Worm (Caenorhabditis elegans) whole organism, L2 larva: ENCODE data around the gene hsp-6.

Experiments used
- C34F6.9 ChIP-seq: fragments of 150-350 bp; optimal IDR thresholded peaks from 2 replicates; lab custom pipeline; 2014; ENCODE audit warnings: missing biosample characterization, missing genetic modification characterization
- F13H6.1 ChIP-seq: sonication (generic microtip); optimal IDR thresholded peaks from 2 replicates; lab custom pipeline; 2016; ENCODE audit warnings: missing genetic modification characterization, missing compliant biosample characterization
- R02D3.7 ChIP-seq: fragments of 150-350 bp; optimal IDR thresholded peaks from 2 replicates; lab custom pipeline; 2014; ENCODE audit warnings: missing biosample characterization, missing genetic modification characterization
- Y55F3AM.14 ChIP-seq: fragments of 200-800 bp; sonication (Bioruptor generic); optimal IDR thresholded peaks from 2 replicates; lab custom pipeline; 2018; ENCODE audit warnings: mild to moderate bottlenecking, missing genetic modification characterization, missing compliant biosample characterization
- ZK546.5 ChIP-seq: sonication (generic microtip); optimal IDR thresholded peaks from 2 replicates; lab custom pipeline; 2017; ENCODE audit warnings: missing biosample characterization, missing genetic modification characterization
- ama-1 ChIP-seq: fragments of 150-350 bp; optimal IDR thresholded peaks from 2 replicates; lab custom pipeline; 2018; ENCODE audit warnings: inconsistent platforms
- blmp-1 ChIP-seq: sonication (generic microtip); optimal IDR thresholded peaks from 2 replicates; lab custom pipeline; 2017; ENCODE audit warnings: missing genetic modification characterization, mild to moderate bottlenecking, missing compliant biosample characterization, antibody characterized with exemption, moderate library complexity; ENCODE audit not compliant: insufficient read depth
- ceh-16 ChIP-seq: fragments of 150-350 bp; optimal IDR thresholded peaks from 2 replicates; lab custom pipeline; 2014; ENCODE audit warnings: missing biosample characterization, missing genetic modification characterization
- crh-2 ChIP-seq: sonication (generic microtip); optimal IDR thresholded peaks from 2 replicates; lab custom pipeline; 2017; ENCODE audit warnings: missing biosample characterization, missing genetic modification characterization
- dmd-4 ChIP-seq: sonication (generic microtip); optimal IDR thresholded peaks from 2 replicates; lab custom pipeline; 2017; ENCODE audit warnings: missing biosample characterization, missing genetic modification characterization
- egl-27 ChIP-seq: sonication (generic microtip); optimal IDR thresholded peaks from 3 replicates; lab custom pipeline; 2017; ENCODE audit warnings: missing biosample characterization, missing genetic modification reagents, missing genetic modification characterization
- elt-1 ChIP-seq: fragments of 150-350 bp; optimal IDR thresholded peaks from 2 replicates; lab custom pipeline; 2014; ENCODE audit warnings: missing biosample characterization, missing genetic modification characterization
- elt-3 ChIP-seq: sonication (generic microtip); optimal IDR thresholded peaks from 2 replicates; lab custom pipeline; 2017; ENCODE audit warnings: missing biosample characterization, missing genetic modification characterization
- fos-1 ChIP-seq: fragments of 150-350 bp; optimal IDR thresholded peaks from 2 replicates; lab custom pipeline; 2014; ENCODE audit warnings: missing biosample characterization, missing genetic modification characterization
- lin-11 ChIP-seq: fragments of 150-350 bp; sonication (generic microtip); optimal IDR thresholded peaks from 2 replicates; lab custom pipeline; 2014; ENCODE audit warnings: missing biosample characterization, missing genetic modification characterization, inconsistent platforms, mixed read lengths
- lin-13 ChIP-seq: fragments of 150-350 bp; optimal IDR thresholded peaks from 2 replicates; lab custom pipeline; 2014; ENCODE audit warnings: missing biosample characterization, missing genetic modification reagents, missing genetic modification characterization
- lsy-2 ChIP-seq, 2 experiments: fragments of 150-350 bp in 1 of 2; sonication (generic microtip) in 1 of 2; optimal IDR thresholded peaks; 2 replicates each; lab custom pipeline; 2014 to 2017; ENCODE audit warnings: missing biosample characterization in 2 of 2, missing genetic modification characterization in 2 of 2
- mdl-1 ChIP-seq, 2 experiments: fragments of 150-350 bp in 1 of 2; sonication (generic microtip) in 1 of 2; optimal IDR thresholded peaks; 2 replicates each; lab custom pipeline; 2017; ENCODE audit warnings: missing biosample characterization in 2 of 2, missing genetic modification characterization in 2 of 2
- nhr-10 ChIP-seq: sonication (generic microtip); optimal IDR thresholded peaks from 2 replicates; lab custom pipeline; 2017; ENCODE audit warnings: missing biosample characterization, missing genetic modification characterization
- nhr-11 ChIP-seq: fragments of 150-350 bp; optimal IDR thresholded peaks from 2 replicates; lab custom pipeline; 2014; ENCODE audit warnings: missing biosample characterization, missing genetic modification characterization
- nhr-129 ChIP-seq: fragments of 150-350 bp; optimal IDR thresholded peaks from 2 replicates; lab custom pipeline; 2014; ENCODE audit warnings: missing biosample characterization, missing genetic modification characterization
- nhr-21 ChIP-seq: fragments of 150-350 bp; optimal IDR thresholded peaks from 2 replicates; lab custom pipeline; 2014; ENCODE audit warnings: missing biosample characterization, missing genetic modification characterization
- nhr-237 ChIP-seq: fragments of 150-350 bp; optimal IDR thresholded peaks from 2 replicates; lab custom pipeline; 2014; ENCODE audit warnings: missing biosample characterization, missing genetic modification characterization
- nhr-25 ChIP-seq: fragments of 150-350 bp; sonication (generic microtip); optimal IDR thresholded peaks from 3 replicates; lab custom pipeline; 2014; ENCODE audit warnings: missing biosample characterization, missing genetic modification characterization
- nhr-6 ChIP-seq: fragments of 150-350 bp; optimal IDR thresholded peaks from 2 replicates; lab custom pipeline; 2014; ENCODE audit warnings: missing biosample characterization, missing genetic modification characterization
- nhr-77 ChIP-seq: fragments of 150-350 bp; optimal IDR thresholded peaks from 2 replicates; lab custom pipeline; 2014; ENCODE audit warnings: missing biosample characterization, missing genetic modification characterization
- peb-1 ChIP-seq: fragments of 150-350 bp; optimal IDR thresholded peaks from 2 replicates; lab custom pipeline; 2014; ENCODE audit warnings: missing biosample characterization, missing genetic modification characterization
- sem-4 ChIP-seq: fragments of 150-350 bp; optimal IDR thresholded peaks from 2 replicates; lab custom pipeline; 2014; ENCODE audit warnings: missing biosample characterization, missing genetic modification reagents, missing genetic modification characterization
- sma-9 ChIP-seq, 2 experiments: fragments of 150-350 bp in 1 of 2; sonication (generic microtip) in 1 of 2; optimal IDR thresholded peaks; 2 replicates each; lab custom pipeline; 2014 to 2016; ENCODE audit warnings: missing genetic modification characterization in 2 of 2, mild to moderate bottlenecking in 1 of 2, missing biosample characterization in 1 of 2, missing compliant biosample characterization in 1 of 2, missing genetic modification reagents in 1 of 2, moderate library complexity in 1 of 2
- unc-39 ChIP-seq: fragments of 150-350 bp; optimal IDR thresholded peaks from 2 replicates; lab custom pipeline; 2014; ENCODE audit warnings: missing biosample characterization, missing genetic modification characterization
- unc-55 ChIP-seq: fragments of 150-350 bp; sonication (generic microtip); optimal IDR thresholded peaks from 3 replicates; lab custom pipeline; 2014; ENCODE audit warnings: missing biosample characterization, missing genetic modification reagents, missing genetic modification characterization
- zag-1 ChIP-seq: fragments of 150-350 bp; optimal IDR thresholded peaks from 2 replicates; lab custom pipeline; 2014; ENCODE audit warnings: missing biosample characterization, missing genetic modification characterization
- ztf-1 ChIP-seq: fragments of 200-800 bp; sonication (Bioruptor generic); conservative IDR thresholded peaks from 2 replicates; pipeline ENCODE4 v1.3.6; 2022; ENCODE audit warnings: missing genetic modification characterization, missing compliant biosample characterization
- ztf-11 ChIP-seq: sonication (generic microtip); optimal IDR thresholded peaks from 2 replicates; lab custom pipeline; 2017; ENCODE audit warnings: missing biosample characterization, missing genetic modification characterization
- ztf-4 ChIP-seq: fragments of 150-350 bp; optimal IDR thresholded peaks from 2 replicates; lab custom pipeline; 2014; ENCODE audit warnings: missing biosample characterization, missing genetic modification characterization

Gene hsp-6

DNA sequence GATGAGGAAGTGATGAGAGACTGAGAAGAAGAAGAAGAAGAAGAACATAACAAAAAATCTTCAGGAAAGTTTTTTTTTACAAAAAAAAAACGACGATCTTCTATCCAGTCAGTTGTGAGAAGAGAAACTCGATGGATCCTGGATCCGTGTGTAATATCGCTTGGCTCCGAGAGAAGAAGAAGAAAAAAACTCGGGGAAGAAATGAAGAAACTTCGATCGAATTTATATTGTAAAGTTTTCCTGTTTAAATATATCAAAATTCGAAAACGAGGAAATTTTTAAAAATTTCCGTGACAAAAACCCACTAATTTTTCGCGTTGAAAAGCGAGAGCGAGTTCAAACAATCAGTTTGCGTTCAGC is 3.3 kb downstream of the hsp-6 start, which contains the start of gene adss-1:
Gene adss-1, minus strand, starts transcription at position 101 of the 360 bp plus-strand sequence.
- no peak for TF ChIP-seq sma-9 (GFP tag; optimal IDR thresholded peaks at IDR 0.05; lab: Kevin White, UChicago)
- TF ChIP-seq sma-9 (tag; optimal IDR thresholded peaks at IDR 0.05; lab: Kevin White, UChicago) = no peak
- no peak for TF ChIP-seq ama-1 (lab: Kevin White, UChicago)
- TF ChIP-seq nhr-11 (tag; lab: Kevin White, UChicago) = no peak
- no peak for TF ChIP-seq R02D3.7
- no peak for TF ChIP-seq unc-55 (GFP tag; lab: Kevin White, UChicago)
- no peak for TF ChIP-seq lin-13
- TF ChIP-seq elt-1 (tag; lab: Kevin White, UChicago) = no peak
- TF ChIP-seq ztf-1 (GFP tag; lab: Robert Waterston, UW) = no peak
- TF ChIP-seq elt-3 (tag; lab: Kevin White, UChicago) = no peak
- no peak for TF ChIP-seq lin-11 (tag; lab: Kevin White, UChicago)
- TF ChIP-seq ztf-11 (tag; lab: Kevin White, UChicago) = no peak
- no peak for TF ChIP-seq nhr-6 (tag; lab: Kevin White, UChicago)
- no peak for TF ChIP-seq dmd-4 (tag; lab: Kevin White, UChicago)
- no peak for TF ChIP-seq ceh-16 (tag; lab: Kevin White, UChicago)
- no peak for TF ChIP-seq crh-2 (tag; lab: Kevin White, UChicago)
- TF ChIP-seq ZK546.5 (tag; lab: Kevin White, UChicago) = no peak
- TF ChIP-seq zag-1 (tag; lab: Kevin White, UChicago) = no peak
- TF ChIP-seq egl-27 = no peak
- no peak for TF ChIP-seq blmp-1 (tag; lab: Kevin White, UChicago)

ce11 chrV:4820601-4821000 is 6.0 kb downstream of the hsp-6 start:
- TF ChIP-seq crh-2 (tag; lab: Kevin White, UChicago) = peak; percentile 28
- TF ChIP-seq lsy-2 (tag; optimal IDR thresholded peaks at IDR 0.05; lab: Kevin White, UChicago) = peak in 1 of 2 experiments; percentile 12
- no peak for TF ChIP-seq elt-3 (tag; lab: Kevin White, UChicago)
- no peak for TF ChIP-seq nhr-77 (tag; lab: Kevin White, UChicago)
- peak; percentile 15 for TF ChIP-seq fos-1 (tag; lab: Kevin White, UChicago)
- TF ChIP-seq nhr-129 (tag; lab: Kevin White, UChicago) = peak; percentile 38
- peak; percentile 10 for TF ChIP-seq C34F6.9
- TF ChIP-seq ztf-4 (tag; lab: Kevin White, UChicago) = peak; percentile 50
- peak; percentile 32 for TF ChIP-seq nhr-25
- TF ChIP-seq mdl-1 (tag; optimal IDR thresholded peaks at IDR 0.05; lab: Kevin White, UChicago) = peak in 1 of 2 experiments; percentile 22
- TF ChIP-seq, all 48 proteins: peak for 8

DNA sequence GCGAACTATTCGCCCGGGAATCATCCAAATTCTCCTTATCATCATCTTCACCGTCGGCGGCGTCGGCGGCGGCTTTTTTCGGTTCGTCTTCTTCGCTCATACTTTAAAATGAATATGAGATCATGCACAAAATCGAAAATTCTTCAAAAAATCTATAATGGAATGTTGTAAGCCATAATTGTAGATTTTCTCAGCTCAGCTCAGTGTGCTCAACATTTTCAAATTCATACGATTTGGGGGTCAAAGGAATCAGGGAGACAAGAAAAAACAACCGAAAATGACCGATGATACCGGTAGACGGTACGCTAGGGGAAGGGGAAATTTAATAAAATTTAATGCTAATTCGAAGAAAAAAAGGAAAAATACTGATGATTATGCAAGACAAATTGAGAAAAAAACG is 8.0 kb downstream of the hsp-6 start, which contains the start of gene ccep-97:
Gene ccep-97, minus strand, starts transcription at position 101 of the 400 bp plus-strand sequence.
- no peak for TF ChIP-seq nhr-21 (tag; lab: Kevin White, UChicago)
- TF ChIP-seq ztf-1 (GFP tag; lab: Robert Waterston, UW) = no peak
- no peak for TF ChIP-seq egl-27
- TF ChIP-seq nhr-237 (tag; lab: Kevin White, UChicago) = no peak
- no peak for TF ChIP-seq lin-13
- TF ChIP-seq C34F6.9 = no peak
- no peak for TF ChIP-seq dmd-4 (tag; lab: Kevin White, UChicago)
- TF ChIP-seq ceh-16 (tag; lab: Kevin White, UChicago) = no peak
- TF ChIP-seq, all 48 proteins: peak for 0

DNA sequence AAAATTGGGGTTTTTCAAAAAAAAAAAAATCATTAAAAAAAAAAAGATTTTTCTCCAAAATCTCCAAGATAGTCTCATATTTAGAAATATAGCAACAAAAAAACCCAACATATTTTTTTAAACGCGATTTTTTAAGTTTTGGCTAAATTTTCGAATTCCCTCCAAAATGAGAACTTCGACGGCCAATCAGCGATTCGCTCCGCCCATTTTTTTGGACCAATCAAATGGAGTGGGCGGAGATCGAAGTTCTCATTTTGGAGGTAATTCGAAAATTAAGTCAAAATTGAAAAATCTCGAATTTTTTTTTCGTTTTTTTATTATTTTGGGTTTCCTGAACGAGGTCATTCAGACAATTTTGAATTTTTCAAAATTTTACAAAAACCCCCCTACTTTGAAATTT is 12.7 kb downstream of the hsp-6 start:
- TF ChIP-seq lin-13 = no peak
- no peak for TF ChIP-seq C34F6.9
- TF ChIP-seq zag-1 (tag; lab: Kevin White, UChicago) = no peak
- TF ChIP-seq nhr-129 (tag; lab: Kevin White, UChicago) = no peak
- TF ChIP-seq dmd-4 (tag; lab: Kevin White, UChicago) = no peak
- no peak for TF ChIP-seq elt-1 (tag; lab: Kevin White, UChicago)
- no peak for TF ChIP-seq unc-39 (tag; lab: Kevin White, UChicago)
- no peak for TF ChIP-seq nhr-6 (tag; lab: Kevin White, UChicago)
- TF ChIP-seq egl-27 = no peak
- TF ChIP-seq unc-55 (GFP tag; lab: Kevin White, UChicago) = no peak
- TF ChIP-seq ZK546.5 (tag; lab: Kevin White, UChicago) = no peak
- no peak for TF ChIP-seq peb-1 (tag; lab: Kevin White, UChicago)

- TF ChIP-seq Y55F3AM.14 (GFP tag; lab: Kevin White, UChicago) (peak; percentile 31), nhr-6 (tag; lab: Kevin White, UChicago) (no peak), nhr-10 (tag; lab: Kevin White, UChicago) (no peak), unc-55 (GFP tag; lab: Kevin White, UChicago) (peak; percentile 81), C34F6.9 (peak; percentile 76), nhr-129 (tag; lab: Kevin White, UChicago) (peak; percentile 67), lin-13 (peak; percentile 48), lin-11 (tag; lab: Kevin White, UChicago) (peak; percentile 41), nhr-77 (tag; lab: Kevin White, UChicago) (no peak), dmd-4 (tag; lab: Kevin White, UChicago) (no peak), F13H6.1 (peak; percentile 49), zag-1 (tag; lab: Kevin White, UChicago) (peak; percentile 59), lsy-2 (tag; optimal IDR thresholded peaks at IDR 0.05; lab: Kevin White, UChicago) (peak in 1 of 2 experiments; percentile 55), sem-4 (tag; lab: Kevin White, UChicago) (no peak), ZK546.5 (tag; lab: Kevin White, UChicago) (no peak), crh-2 (tag; lab: Kevin White, UChicago) (peak; percentile 8)
Measured at ce11 chrV:4810653-4811052, 15.9 kb downstream of the hsp-6 start.
